Worm (Caenorhabditis elegans): ENCODE data around the gene C29F9.8.
A peak's percentile ranks its signal among the peaks of the same experiment; 100 is the strongest.

The C29F9.8 gene

DNA sequence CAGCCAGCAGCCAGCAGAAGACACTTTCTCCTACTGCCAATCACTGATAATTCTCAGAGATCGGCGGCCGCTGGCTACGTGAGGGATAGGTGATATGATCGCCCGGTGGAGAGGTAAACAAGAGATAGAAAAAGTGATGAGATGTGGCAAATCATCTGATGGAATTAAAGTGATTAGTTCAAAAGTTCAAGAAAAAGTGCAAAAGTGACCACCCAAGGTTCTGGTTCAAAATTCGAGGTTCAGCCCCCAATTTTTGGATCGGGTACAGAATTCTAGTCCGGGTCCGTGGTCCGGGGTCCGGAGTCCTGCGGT is 31.3 kb downstream of the C29F9.8 start:
- TF ChIP-seq ceh-39 (tag; optimal IDR thresholded peaks at IDR 0.05) (no peak), hlh-1 (tag; optimal IDR thresholded peaks at IDR 0.05) (peak; percentile 15), snpc-4 (tag; optimal IDR thresholded peaks at IDR 0.05) (no peak), ceh-83 (GFP tag; optimal IDR thresholded peaks at IDR 0.05) (no peak), bed-3 (GFP tag; optimal IDR thresholded peaks at IDR 0.05) (no peak), blmp-1 (tag; optimal IDR thresholded peaks at IDR 0.05) (no peak), unc-120 (tag; optimal IDR thresholded peaks at IDR 0.05; ENCODE audit: poor library complexity, severe bottlenecking) (peak; percentile 15), unc-62 (GFP tag; optimal IDR thresholded peaks at IDR 0.05) (peak; percentile 72), ceh-43 (GFP tag; optimal IDR thresholded peaks at IDR 0.05) (no peak), ztf-11 (tag; optimal IDR thresholded peaks at IDR 0.05) (no peak)

DNA sequence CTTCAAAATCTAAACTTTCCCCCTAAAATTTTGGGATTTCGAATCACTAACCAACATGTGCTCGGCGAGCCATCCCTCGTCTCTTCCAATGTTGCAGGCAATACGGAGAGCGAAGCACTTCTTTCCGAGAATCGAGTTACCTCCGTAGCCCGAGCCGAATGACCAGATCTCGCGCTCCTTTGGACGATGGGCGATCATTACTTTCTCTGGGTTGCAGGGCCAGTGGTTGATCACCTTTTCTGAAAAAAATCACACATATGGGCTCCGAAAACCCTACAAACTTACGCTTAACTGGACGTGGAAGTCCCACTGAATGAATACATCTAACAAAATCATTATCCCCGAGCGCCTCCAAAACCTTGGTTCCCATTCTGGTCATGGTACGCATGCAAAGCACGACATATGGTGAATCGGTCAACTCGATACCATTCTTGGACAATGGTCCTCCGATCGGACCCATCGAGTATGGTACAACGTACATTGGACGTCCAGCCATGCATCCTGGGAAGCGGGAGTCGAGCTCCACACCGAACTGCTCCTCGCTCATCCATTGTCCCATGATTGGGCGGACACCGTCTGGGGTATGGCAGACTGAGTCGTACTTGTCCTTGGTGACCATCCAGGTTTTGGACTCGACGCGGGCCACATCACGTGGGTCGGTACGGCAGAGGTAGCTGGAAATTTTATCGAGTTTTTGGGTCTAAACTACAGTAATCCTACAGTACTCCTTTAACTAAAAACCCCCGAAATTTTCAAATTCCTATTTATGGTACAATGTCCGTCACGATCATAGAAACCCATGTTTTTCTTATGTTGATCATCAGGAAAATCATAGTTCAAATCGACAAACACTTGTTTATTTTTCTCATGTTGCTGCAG is 31.9 kb downstream of the C29F9.8 start:
- no peak for TF ChIP-seq hlh-1 (tag; optimal IDR thresholded peaks at IDR 0.05)
- TF ChIP-seq ztf-11 (tag; optimal IDR thresholded peaks at IDR 0.05), result no peak
- TF ChIP-seq blmp-1 (tag; optimal IDR thresholded peaks at IDR 0.05), result no peak
- no peak for TF ChIP-seq lsy-2 (tag; optimal IDR thresholded peaks at IDR 0.05)
- no peak for TF ChIP-seq ceh-43 (GFP tag; optimal IDR thresholded peaks at IDR 0.05)
- no peak for TF ChIP-seq mep-1 (tag; optimal IDR thresholded peaks at IDR 0.05)
- TF ChIP-seq ceh-83 (GFP tag; optimal IDR thresholded peaks at IDR 0.05), result no peak
- TF ChIP-seq mab-5 (tag; optimal IDR thresholded peaks at IDR 0.05), result no peak
- no peak for TF ChIP-seq snpc-4 (tag; optimal IDR thresholded peaks at IDR 0.05)
- TF ChIP-seq unc-62 (GFP tag; optimal IDR thresholded peaks at IDR 0.05), result no peak
- TF ChIP-seq pha-4 (tag; optimal IDR thresholded peaks at IDR 0.05), result no peak

DNA sequence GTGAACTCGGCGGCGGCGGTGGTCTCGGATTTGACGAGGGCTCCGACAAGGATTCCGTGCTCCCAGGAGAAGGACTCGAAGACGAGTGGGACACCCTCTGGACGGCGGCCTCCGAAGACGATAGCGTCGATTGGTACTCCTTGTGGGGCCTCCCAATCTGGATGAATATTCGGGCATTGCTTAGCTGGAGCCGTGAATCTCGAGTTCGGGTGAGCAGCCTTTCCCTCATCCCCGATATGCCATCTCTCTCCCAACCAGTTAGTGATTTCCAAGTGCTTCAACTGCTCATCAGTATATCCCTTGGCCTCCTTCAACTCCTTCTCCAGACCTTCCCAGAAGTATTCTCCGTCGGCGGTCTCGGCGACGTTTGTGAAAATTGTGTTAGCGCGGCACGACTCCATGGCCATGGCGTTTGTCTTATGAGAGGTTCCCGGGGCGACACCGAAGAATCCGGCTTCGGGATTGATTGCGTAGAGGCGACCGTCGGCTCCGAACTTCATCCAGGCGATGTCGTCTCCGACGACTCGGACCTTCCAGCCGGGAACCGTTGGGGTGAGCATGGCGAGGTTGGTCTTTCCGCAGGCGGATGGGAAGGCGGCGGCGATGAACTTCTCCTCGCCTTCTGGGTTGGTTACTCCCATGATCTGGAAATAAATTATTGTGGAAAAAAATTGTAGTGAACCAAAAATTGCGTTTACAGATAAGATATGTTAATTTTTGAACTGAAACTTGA is 33.2 kb downstream of the C29F9.8 start:
- TF ChIP-seq zip-8 (tag; optimal IDR thresholded peaks at IDR 0.05) (no peak), elt-3 (tag; optimal IDR thresholded peaks at IDR 0.05) (no peak), snpc-4 (tag; optimal IDR thresholded peaks at IDR 0.05) (no peak), ceh-83 (GFP tag; optimal IDR thresholded peaks at IDR 0.05) (no peak), tbx-8 (GFP tag; optimal IDR thresholded peaks at IDR 0.05) (no peak), nhr-12 (tag; optimal IDR thresholded peaks at IDR 0.05) (no peak), ham-2 (GFP tag; optimal IDR thresholded peaks at IDR 0.05) (no peak)

DNA sequence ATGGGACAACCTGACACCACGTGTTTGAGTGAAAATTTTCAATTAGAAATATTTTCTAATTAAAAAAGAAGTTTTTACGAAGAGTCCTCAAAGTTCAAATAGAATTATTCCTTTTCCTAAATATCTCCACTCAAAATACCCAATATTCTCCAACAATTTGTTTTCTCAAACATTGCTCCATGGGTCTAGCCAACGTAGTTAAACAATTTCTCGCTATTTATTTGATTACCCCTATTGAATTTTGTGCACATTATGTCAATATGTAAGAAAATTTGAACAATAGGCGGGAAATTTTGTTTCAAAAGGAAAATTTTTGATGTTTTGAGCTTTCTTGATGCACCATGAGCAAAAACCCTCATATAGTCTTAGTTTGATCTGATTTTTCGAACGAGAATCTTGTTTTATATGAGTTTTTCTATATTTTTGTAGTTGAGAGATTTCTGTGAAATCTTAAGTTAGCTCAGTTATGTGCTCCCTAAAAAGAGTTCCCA is 34.5 kb downstream of the C29F9.8 start:
- TF ChIP-seq ces-1 (GFP tag; optimal IDR thresholded peaks at IDR 0.05) (peak; percentile 68), lin-13 (tag; optimal IDR thresholded peaks at IDR 0.05) (no peak)

DNA sequence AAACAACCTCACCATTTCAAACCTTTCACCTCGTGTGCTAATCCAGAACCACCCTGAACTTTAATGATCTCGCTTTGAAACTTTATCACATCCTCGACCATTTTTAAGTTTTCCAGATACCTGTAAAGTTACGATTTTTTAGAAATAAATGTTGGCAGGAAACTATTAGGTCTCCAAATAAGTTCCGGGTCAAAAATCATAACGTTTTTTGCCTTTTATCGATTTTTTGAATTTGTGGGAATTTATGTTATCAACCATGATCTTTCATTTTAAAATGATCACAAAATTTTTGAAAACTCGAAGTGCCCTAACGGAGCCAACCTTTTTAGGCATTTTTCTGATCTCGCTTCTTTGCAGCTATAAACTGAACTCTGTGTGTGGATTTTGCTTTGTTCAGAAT is 35.9 kb downstream of the C29F9.8 start, which contains the start of gene btb-5:
btb-5 (minus strand) TSS at position 101 of the 400 bp plus-strand sequence.
- TF ChIP-seq elt-3 (tag; optimal IDR thresholded peaks at IDR 0.05) (no peak), ceh-43 (GFP tag; optimal IDR thresholded peaks at IDR 0.05) (no peak), lin-32 (GFP tag; optimal IDR thresholded peaks at IDR 0.05) (no peak), drap-1 (GFP tag; optimal IDR thresholded peaks at IDR 0.05) (no peak), tbx-8 (GFP tag; optimal IDR thresholded peaks at IDR 0.05) (no peak), ces-1 (GFP tag; optimal IDR thresholded peaks at IDR 0.05) (no peak), mls-2 (tag; optimal IDR thresholded peaks at IDR 0.05) (no peak), snpc-4 (tag; optimal IDR thresholded peaks at IDR 0.05) (no peak), blmp-1 (tag; optimal IDR thresholded peaks at IDR 0.05) (no peak), sptf-1 (tag; optimal IDR thresholded peaks at IDR 0.05) (no peak), mep-1 (tag; optimal IDR thresholded peaks at IDR 0.05) (no peak), pha-4 (tag; optimal IDR thresholded peaks at IDR 0.05) (no peak), ztf-11 (tag; optimal IDR thresholded peaks at IDR 0.05) (no peak), lin-13 (tag; optimal IDR thresholded peaks at IDR 0.05) (no peak), cnd-1 (tag; optimal IDR thresholded peaks at IDR 0.05) (no peak)

DNA sequence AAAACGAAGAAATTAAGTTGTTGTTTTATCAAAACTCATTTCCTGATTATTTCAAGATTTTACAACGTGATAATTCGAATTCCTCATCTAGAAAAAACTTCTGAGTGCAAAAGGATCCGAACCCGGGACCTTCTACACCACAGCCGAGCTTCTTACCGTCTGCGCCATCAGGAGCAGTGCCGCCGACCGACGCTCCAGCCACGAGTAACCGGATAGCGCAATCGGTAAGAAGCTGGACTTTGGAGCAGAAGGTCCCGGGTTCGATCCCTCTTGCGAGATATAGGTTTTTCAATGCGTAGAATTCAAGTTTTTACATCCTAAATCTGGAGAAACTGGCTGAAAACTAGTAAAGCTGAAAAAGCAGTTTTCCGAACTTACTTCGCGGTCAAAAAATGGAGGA is 43.2 kb downstream of the C29F9.8 start:
- TF ChIP-seq ceh-39 (tag; optimal IDR thresholded peaks at IDR 0.05) (no peak), blmp-1 (tag; optimal IDR thresholded peaks at IDR 0.05) (no peak), unc-39 (tag; optimal IDR thresholded peaks at IDR 0.05) (no peak), ztf-11 (tag; optimal IDR thresholded peaks at IDR 0.05) (no peak), lin-32 (GFP tag; optimal IDR thresholded peaks at IDR 0.05) (no peak), cnd-1 (tag; optimal IDR thresholded peaks at IDR 0.05) (no peak), ceh-43 (GFP tag; optimal IDR thresholded peaks at IDR 0.05) (no peak), ham-2 (GFP tag; optimal IDR thresholded peaks at IDR 0.05) (no peak)

Measured in whole organism, mixed stage, embryonic.